Fruit fly (Drosophila melanogaster) whole organism, embryonic: ENCODE data around the gene SCCRO.

Experiments used
- B-H1 ChIP-seq: fragments of 200-800 bp; sonication (Bioruptor generic); IDR thresholded peaks from 3 replicates; pipeline ENCODE4 v1.3.6; 2022; ENCODE audit warnings: missing biosample characterization, missing genetic modification characterization
- Bgb ChIP-seq: fragments of 200-800 bp; sonication (Bioruptor generic); IDR thresholded peaks from 2 replicates; pipeline ENCODE4 v1.3.6; 2022; ENCODE audit warnings: missing biosample characterization, missing genetic modification characterization; ENCODE audit not compliant: partially characterized antibody
- BtbVII ChIP-seq: fragments of 200-800 bp; sonication (Bioruptor generic); optimal IDR thresholded peaks from 3 replicates; lab custom pipeline; 2017; ENCODE audit warnings: missing biosample characterization, mild to moderate bottlenecking, missing genetic modification characterization
- CG11504 ChIP-seq: fragments of 200-800 bp; sonication (Bioruptor generic); optimal IDR thresholded peaks from 3 replicates; lab custom pipeline; 2019; ENCODE audit warnings: missing biosample characterization, mild to moderate bottlenecking, missing genetic modification characterization, moderate library complexity
- CG11695 ChIP-seq: fragments of 200-800 bp; sonication (Bioruptor generic); IDR thresholded peaks from 3 replicates; pipeline ENCODE4 v1.3.6; 2022; ENCODE audit warnings: missing biosample characterization, missing genetic modification characterization
- CG15479 ChIP-seq: fragments of 200-800 bp; sonication (Bioruptor generic); optimal IDR thresholded peaks from 3 replicates; lab custom pipeline; 2019; ENCODE audit warnings: missing biosample characterization, mild to moderate bottlenecking, missing genetic modification characterization, moderate library complexity
- CG15601 ChIP-seq: fragments of 200-800 bp; sonication (Bioruptor generic); optimal IDR thresholded peaks from 3 replicates; lab custom pipeline; 2019; ENCODE audit warnings: missing biosample characterization, mild to moderate bottlenecking, missing genetic modification characterization, moderate library complexity
- CG17359 ChIP-seq: fragments of 200-800 bp; sonication (Bioruptor generic); optimal IDR thresholded peaks from 3 replicates; lab custom pipeline; 2018; ENCODE audit warnings: missing biosample characterization, mild to moderate bottlenecking, missing genetic modification characterization, moderate library complexity
- CG17612 ChIP-seq: fragments of 200-800 bp; sonication (Bioruptor generic); IDR thresholded peaks from 2 replicates; pipeline ENCODE4 v1.3.6; 2022; ENCODE audit warnings: missing biosample characterization, missing genetic modification characterization
- CG18599 ChIP-seq: fragments of 200-800 bp; sonication (Bioruptor generic); optimal IDR thresholded peaks from 3 replicates; lab custom pipeline; 2017; ENCODE audit warnings: missing biosample characterization, missing genetic modification characterization, mild to moderate bottlenecking, moderate library complexity, missing genetic modification reagents
- CG2199 ChIP-seq: fragments of 200-800 bp; sonication (Bioruptor generic); IDR thresholded peaks from 3 replicates; pipeline ENCODE4 v1.3.6; 2022; ENCODE audit warnings: missing biosample characterization, missing genetic modification characterization
- CG31441 ChIP-seq: fragments of 200-800 bp; sonication (Bioruptor generic); IDR thresholded peaks from 2 replicates; pipeline ENCODE4 v1.3.6; 2022; ENCODE audit warnings: missing biosample characterization, missing genetic modification characterization
- CG32767 ChIP-seq: fragments of 200-800 bp; sonication (Bioruptor generic); IDR thresholded peaks from 2 replicates; pipeline ENCODE4 v1.3.6; 2022; ENCODE audit warnings: missing biosample characterization, missing genetic modification characterization
- CG4404 ChIP-seq: fragments of 200-800 bp; sonication (Bioruptor generic); IDR thresholded peaks from 2 replicates; pipeline ENCODE4 v1.3.6; 2022; ENCODE audit warnings: missing biosample characterization, missing genetic modification characterization
- CG4730 ChIP-seq: fragments of 200-800 bp; sonication (Bioruptor generic); IDR thresholded peaks from 2 replicates; pipeline ENCODE4 v1.3.6; 2022; ENCODE audit warnings: missing biosample characterization, missing genetic modification characterization
- CG4854 ChIP-seq: fragments of 200-800 bp; sonication (Bioruptor generic); optimal IDR thresholded peaks from 2 replicates; lab custom pipeline; 2016; ENCODE audit warnings: missing biosample characterization, missing genetic modification characterization, inconsistent platforms
- CG6254 ChIP-seq: fragments of 200-800 bp; sonication (Bioruptor generic); optimal IDR thresholded peaks from 3 replicates; lab custom pipeline; 2017; ENCODE audit warnings: mild to moderate bottlenecking, missing biosample characterization, missing genetic modification reagents, missing genetic modification characterization
- CG6654 ChIP-seq: fragments of 200-800 bp; sonication (Bioruptor generic); optimal IDR thresholded peaks from 2 replicates; lab custom pipeline; 2017; ENCODE audit warnings: missing biosample characterization, mild to moderate bottlenecking, missing genetic modification characterization
- CG6854 ChIP-seq: fragments of 200-800 bp; sonication (Bioruptor generic); optimal IDR thresholded peaks from 3 replicates; lab custom pipeline; 2017; ENCODE audit warnings: missing biosample characterization, mild to moderate bottlenecking, missing genetic modification characterization
- CG7271 ChIP-seq: fragments of 200-800 bp; sonication (Bioruptor generic); optimal IDR thresholded peaks from 2 replicates; lab custom pipeline; 2018; ENCODE audit warnings: missing biosample characterization, mild to moderate bottlenecking, missing genetic modification characterization, moderate library complexity
- CG7357 ChIP-seq: fragments of 200-800 bp; sonication (Bioruptor generic); IDR thresholded peaks from 3 replicates; pipeline ENCODE4 v1.3.6; 2022; ENCODE audit warnings: missing biosample characterization, missing genetic modification characterization
- CHES-1-like ChIP-seq: fragments of 200-800 bp; sonication (Bioruptor generic); optimal IDR thresholded peaks from 2 replicates; lab custom pipeline; 2016; ENCODE audit warnings: missing biosample characterization, missing genetic modification characterization
- Dad ChIP-seq: fragments of 200-800 bp; sonication (Bioruptor generic); optimal IDR thresholded peaks from 3 replicates; lab custom pipeline; 2016; ENCODE audit warnings: missing biosample characterization, missing genetic modification characterization
- Dek ChIP-seq: fragments of 200-800 bp; sonication (Bioruptor generic); optimal IDR thresholded peaks from 3 replicates; lab custom pipeline; 2019; ENCODE audit warnings: missing biosample characterization, mild to moderate bottlenecking, missing genetic modification characterization, moderate library complexity
- HLH3B ChIP-seq: fragments of 200-800 bp; sonication (Bioruptor generic); IDR thresholded peaks from 2 replicates; pipeline ENCODE4 v1.3.6; 2022; ENCODE audit warnings: missing biosample characterization, missing genetic modification characterization
- Hr3 ChIP-seq: fragments of 200-800 bp; sonication (Bioruptor generic); optimal IDR thresholded peaks from 3 replicates; lab custom pipeline; 2016; ENCODE audit warnings: missing biosample characterization, missing genetic modification characterization
- Hr51 ChIP-seq, 2 experiments: fragments of 200-800 bp; sonication (Bioruptor generic); optimal IDR thresholded peaks; 2 replicates in 1 of 2; 3 replicates in 1 of 2; lab custom pipeline; 2016 to 2018; ENCODE audit warnings: missing biosample characterization in 2 of 2, missing genetic modification characterization in 2 of 2, mild to moderate bottlenecking in 1 of 2, moderate library complexity in 1 of 2
- Hr78 ChIP-seq, 2 experiments: fragments of 200-800 bp in 1 of 2; fragments of >200 bp in 1 of 2; sonication (Bioruptor generic) in 1 of 2; optimal IDR thresholded peaks; 2 replicates each; lab custom pipeline; 2017 to 2019; ENCODE audit warnings: missing biosample characterization in 2 of 2, missing genetic modification characterization in 2 of 2, mild to moderate bottlenecking in 1 of 2, moderate library complexity in 1 of 2
- Max ChIP-seq: fragments of 200-800 bp; sonication (Bioruptor generic); optimal IDR thresholded peaks from 2 replicates; lab custom pipeline; 2016; ENCODE audit warnings: missing biosample characterization, mild to moderate bottlenecking, missing genetic modification characterization
- Nf-YB ChIP-seq: fragments of 200-800 bp; sonication (Bioruptor generic); optimal IDR thresholded peaks from 3 replicates; lab custom pipeline; 2019; ENCODE audit warnings: missing biosample characterization, mild to moderate bottlenecking, missing genetic modification characterization, moderate library complexity
- Nf-YC ChIP-seq: fragments of 200-800 bp; optimal IDR thresholded peaks from 3 replicates; lab custom pipeline; 2019; ENCODE audit warnings: missing biosample characterization, mild to moderate bottlenecking, missing genetic modification characterization, moderate library complexity
- Rx ChIP-seq: fragments of 200-800 bp; sonication (Bioruptor generic); IDR thresholded peaks from 2 replicates; pipeline ENCODE4 v1.3.6; 2022; ENCODE audit warnings: missing biosample characterization, missing genetic modification characterization
- Spps ChIP-seq: fragments of 200-800 bp; sonication (Bioruptor generic); optimal IDR thresholded peaks from 2 replicates; lab custom pipeline; 2018; ENCODE audit warnings: missing biosample characterization, mild to moderate bottlenecking, missing genetic modification characterization
- chm ChIP-seq: fragments of 200-800 bp; sonication (Bioruptor generic); IDR thresholded peaks from 2 replicates; pipeline ENCODE4 v1.3.6; 2022; ENCODE audit warnings: missing biosample characterization, missing genetic modification characterization
- croc ChIP-seq: fragments of 200-800 bp; sonication (Bioruptor generic); conservative IDR thresholded peaks from 3 replicates; pipeline ENCODE4 v1.3.6; 2022; ENCODE audit warnings: missing biosample characterization, missing genetic modification characterization
- disco-r ChIP-seq: fragments of 200-800 bp; sonication (Bioruptor generic); optimal IDR thresholded peaks from 2 replicates; lab custom pipeline; 2016; ENCODE audit warnings: missing biosample characterization, missing genetic modification characterization
- fd3F ChIP-seq: fragments of 200-800 bp; sonication (Bioruptor generic); optimal IDR thresholded peaks from 2 replicates; lab custom pipeline; 2018; ENCODE audit warnings: missing biosample characterization, mild to moderate bottlenecking, missing genetic modification characterization, moderate library complexity
- gem ChIP-seq: fragments of 200-800 bp; sonication (Bioruptor generic); optimal IDR thresholded peaks from 2 replicates; lab custom pipeline; 2019; ENCODE audit warnings: missing biosample characterization, mild to moderate bottlenecking, missing genetic modification characterization, moderate library complexity
- jing ChIP-seq: fragments of 200-800 bp; sonication (Bioruptor generic); optimal IDR thresholded peaks from 2 replicates; lab custom pipeline; 2018; ENCODE audit warnings: missing biosample characterization, mild to moderate bottlenecking, missing genetic modification characterization
- mam ChIP-seq: fragments of 200-800 bp; sonication (Bioruptor generic); optimal IDR thresholded peaks from 3 replicates; lab custom pipeline; 2016; ENCODE audit warnings: missing biosample characterization, missing genetic modification characterization
- nerfin-1 ChIP-seq: fragments of 200-800 bp; sonication (Bioruptor generic); optimal IDR thresholded peaks from 3 replicates; lab custom pipeline; 2019; ENCODE audit warnings: missing biosample characterization, mild to moderate bottlenecking, missing genetic modification characterization, moderate library complexity
- nmo ChIP-seq: fragments of 200-800 bp; sonication (Bioruptor generic); optimal IDR thresholded peaks from 2 replicates; lab custom pipeline; 2018; ENCODE audit warnings: missing biosample characterization, mild to moderate bottlenecking, missing genetic modification characterization, moderate library complexity
- org-1 ChIP-seq: fragments of 200-800 bp; sonication (Bioruptor generic); optimal IDR thresholded peaks from 2 replicates; lab custom pipeline; 2017; ENCODE audit warnings: missing biosample characterization, missing genetic modification characterization
- phol ChIP-seq: fragments of 200-800 bp; sonication (Bioruptor generic); optimal IDR thresholded peaks from 3 replicates; lab custom pipeline; 2018; ENCODE audit warnings: missing biosample characterization, mild to moderate bottlenecking, missing genetic modification characterization, moderate library complexity
- pnt ChIP-seq: fragments of 200-800 bp; sonication (Bioruptor generic); optimal IDR thresholded peaks from 3 replicates; lab custom pipeline; 2016; ENCODE audit warnings: missing biosample characterization, missing genetic modification characterization
- pzg ChIP-seq: fragments of 200-800 bp; sonication (Bioruptor generic); optimal IDR thresholded peaks from 3 replicates; lab custom pipeline; 2018; ENCODE audit warnings: missing biosample characterization, mild to moderate bottlenecking, missing genetic modification characterization, moderate library complexity
- sens ChIP-seq: fragments of 200-800 bp; sonication (Bioruptor generic); peaks from one replicate; lab custom pipeline; 2016; ENCODE audit warnings: missing biosample characterization, missing genetic modification characterization
- slp2 ChIP-seq: fragments of 200-800 bp; sonication (Bioruptor generic); optimal IDR thresholded peaks from 2 replicates; lab custom pipeline; 2016; ENCODE audit warnings: missing biosample characterization, missing genetic modification characterization
- stc ChIP-seq: fragments of 200-800 bp; sonication (Bioruptor generic); IDR thresholded peaks from 2 replicates; pipeline ENCODE4 v1.3.6; 2022; ENCODE audit warnings: missing biosample characterization, missing genetic modification characterization

The SCCRO gene

dm6 chr3L:15537916-15538581 lies 25.2 kb upstream of the SCCRO start (continued):
- TF ChIP-seq CG17359 (tag; lab: Kevin White, UChicago), result peak; percentile 62
- peak; percentile 89 for TF ChIP-seq gem (tag; lab: Kevin White, UChicago)
- TF ChIP-seq CG4730 (GFP tag; lab: Robert Waterston, UW), result no peak
- TF ChIP-seq sens (GFP tag; lab: Kevin White, UChicago), result peak; percentile 96
- TF ChIP-seq BtbVII (GFP tag; lab: Kevin White, UChicago), result peak; percentile 7
- TF ChIP-seq Hr78 (GFP tag; optimal IDR thresholded peaks at IDR 0.05; lab: Kevin White, UChicago), result peak in 1 of 2 experiments; percentile 35
- TF ChIP-seq CG32767 (GFP tag; lab: Robert Waterston, UW), result no peak
- TF ChIP-seq HLH3B, result peak; percentile 23; the same call in 1 of the 2 replicates
- peak; percentile 63 for TF ChIP-seq CG15601 (tag; lab: Kevin White, UChicago)
- TF ChIP-seq CG15479 (GFP tag; lab: Kevin White, UChicago), result peak; percentile 96
- TF ChIP-seq CHES-1-like, result peak; percentile 7
- peak; percentile 73; the same call in 2 of the 3 replicates for TF ChIP-seq CG11695
- peak; percentile 60 for TF ChIP-seq CG6254 (GFP tag; lab: Kevin White, UChicago)
- peak; percentile 50 for TF ChIP-seq CG4404 (GFP tag; lab: Robert Waterston, UW)
- TF ChIP-seq Bgb (GFP tag; lab: Robert Waterston, UW), result no peak
- TF ChIP-seq org-1 (GFP tag; lab: Kevin White, UChicago), result peak; percentile 66
- no peak for TF ChIP-seq chm
- TF ChIP-seq Dek (tag; lab: Kevin White, UChicago), result peak; percentile 43
- TF ChIP-seq CG4854 (GFP tag; lab: Kevin White, UChicago), result no peak
- peak; percentile 19 for TF ChIP-seq CG6654 (GFP tag; lab: Kevin White, UChicago)
- TF ChIP-seq CG7271, result no peak
- TF ChIP-seq slp2 (GFP tag; lab: Kevin White, UChicago), result peak; percentile 32
- TF ChIP-seq Rx (GFP tag; lab: Robert Waterston, UW), result 0 out of 2 replicates have a peak, but pooled peaks have one; percentile 10
- TF ChIP-seq Hr3 (GFP tag; lab: Kevin White, UChicago), result peak; percentile 66
- peak; percentile 54 for TF ChIP-seq CG6854
- TF ChIP-seq CG17612 (GFP tag; lab: Robert Waterston, UW), result no peak
- TF ChIP-seq fd3F (GFP tag; lab: Kevin White, UChicago), result peak; percentile 7
- peak; percentile 55 for TF ChIP-seq Max
- peak; percentile 29 for TF ChIP-seq disco-r (GFP tag; lab: Kevin White, UChicago)
- peak; percentile 55; the same call in 1 of the 3 replicates for TF ChIP-seq CG2199 (GFP tag; lab: Robert Waterston, UW)
- peak; percentile 45 for TF ChIP-seq mam (GFP tag; lab: Kevin White, UChicago)
- TF ChIP-seq CG7357 (GFP tag; lab: Robert Waterston, UW), result peak; percentile 47; the same call in 1 of the 3 replicates
- TF ChIP-seq Dad, result no peak
- TF ChIP-seq CG11504 (tag; lab: Kevin White, UChicago), result peak; percentile 85
- TF ChIP-seq Nf-YC (tag; lab: Kevin White, UChicago), result peak; percentile 15
- no peak for TF ChIP-seq B-H1 (GFP tag; lab: Robert Waterston, UW)
- TF ChIP-seq Hr51 (GFP tag; optimal IDR thresholded peaks at IDR 0.05; lab: Kevin White, UChicago), result peak; percentile 14 to 86
- TF ChIP-seq pzg (GFP tag; lab: Kevin White, UChicago), result no peak
- peak; percentile 80 for TF ChIP-seq CG31441 (GFP tag; lab: Robert Waterston, UW)
- TF ChIP-seq stc, result peak; percentile 62
- TF ChIP-seq pnt (GFP tag; lab: Kevin White, UChicago), result peak; percentile 2
- TF ChIP-seq nmo, result peak; percentile 88
- peak; percentile 35 for TF ChIP-seq Spps (tag; lab: Kevin White, UChicago)
- peak; percentile 84 for TF ChIP-seq phol (tag; lab: Kevin White, UChicago)
- peak; percentile 58 for TF ChIP-seq nerfin-1
- TF ChIP-seq croc (GFP tag; lab: Robert Waterston, UW), result peak; percentile 21; the same call in 1 of the 3 replicates
- peak; percentile 58 for TF ChIP-seq CG18599 (GFP tag; lab: Kevin White, UChicago)
- peak; percentile 53 for TF ChIP-seq Nf-YB (GFP tag; lab: Kevin White, UChicago)
- peak; percentile 23 for TF ChIP-seq jing (GFP tag; lab: Kevin White, UChicago)
